Worm (Caenorhabditis elegans) whole organism, L4/young adult: Measurements from ENCODE around the gene F54F7.10.

Experiments
- W03F9.2 ChIP-seq: fragments of 150-350 bp; optimal IDR thresholded peaks from 2 replicates; lab custom pipeline; 2014; ENCODE audit warnings: missing biosample characterization, missing genetic modification characterization
- dao-5 ChIP-seq: sonication (generic microtip); optimal IDR thresholded peaks from 2 replicates; lab custom pipeline; 2016; ENCODE audit warnings: missing genotype, missing genetic modification characterization, moderate library complexity, missing compliant biosample characterization
- him-1 ChIP-seq: sonication (generic microtip); optimal IDR thresholded peaks from 2 replicates; lab custom pipeline; 2016; ENCODE audit warnings: missing genotype, missing genetic modification reagents, missing genetic modification characterization, missing compliant biosample characterization

ce11 chrX:11908226-11908625 is 44.8 kb downstream of the F54F7.10 start:
- TF ChIP-seq him-1 (no peak), dao-5 (tag; lab: Kevin White, UChicago) (no peak), W03F9.2 (no peak)
